Fruit fly (Drosophila melanogaster): ENCODE data around the gene ninaA.
A peak's percentile ranks its signal among the peaks of the same experiment; 100 is the strongest.

ninaA gene

DNA sequence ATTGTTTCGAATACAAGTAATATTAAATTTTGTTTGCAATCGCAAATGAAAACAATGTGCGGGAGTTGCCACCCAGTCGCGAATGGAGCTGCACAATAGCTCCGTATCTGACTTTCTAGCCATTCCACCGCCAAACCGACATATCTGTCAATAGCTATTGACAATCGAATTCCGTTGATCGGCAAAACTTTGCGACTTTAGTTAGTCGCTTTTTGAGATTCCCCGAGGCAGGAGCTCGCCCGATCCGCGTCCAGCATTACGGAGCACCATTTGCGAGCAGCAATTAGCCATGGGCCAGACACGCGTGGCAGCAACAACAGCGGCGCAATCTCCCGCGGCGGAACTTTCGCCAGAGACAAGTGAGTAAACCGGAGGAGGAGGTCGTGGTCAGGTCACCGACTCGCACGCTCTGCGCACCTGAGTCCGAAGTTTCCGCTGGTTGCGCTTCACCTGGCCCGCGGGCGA is 24.4 kb upstream of the ninaA start, which contains the start of the genes CG4291 and kraken:
Gene CG4291, minus strand, starts transcription at position 84 of the 465 bp plus-strand sequence.
Gene kraken, plus strand, starts transcription at position 122 of the 465 bp plus-strand sequence.
- TF ChIP-seq cnc (optimal IDR thresholded peaks at IDR 0.05) (no peak), toe (GFP tag; optimal IDR thresholded peaks at IDR 0.05) (peak; percentile 74), pad (GFP tag; optimal IDR thresholded peaks at IDR 0.05) (peak; percentile 39), CG5204 (GFP tag; optimal IDR thresholded peaks at IDR 0.05) (no peak), kay (GFP tag; ENCODE audit: borderline replicate concordance) (no peak), CG12768 (GFP tag; optimal IDR thresholded peaks at IDR 0.05) (peak; percentile 87), CG14711 (tag; optimal IDR thresholded peaks at IDR 0.05) (peak; percentile 28), Clk (GFP tag; optimal IDR thresholded peaks at IDR 0.05) (no peak), bab1 (GFP tag; optimal IDR thresholded peaks at IDR 0.05) (peak; percentile 72), Mnt (GFP tag; optimal IDR thresholded peaks at IDR 0.05) (peak; percentile 91), tj (GFP tag; optimal IDR thresholded peaks at IDR 0.05) (peak; percentile 46), CG1620 (GFP tag; optimal IDR thresholded peaks at IDR 0.05) (peak; percentile 66), Crg-1 (GFP tag; optimal IDR thresholded peaks at IDR 0.05) (peak; percentile 39), ovo (GFP tag; optimal IDR thresholded peaks at IDR 0.05) (peak; percentile 48), CG7101 (tag; optimal IDR thresholded peaks at IDR 0.05) (peak; percentile 63), CG11617 (GFP tag; optimal IDR thresholded peaks at IDR 0.05) (peak; percentile 51), Hr96 (GFP tag; optimal IDR thresholded peaks at IDR 0.05) (peak; percentile 25), CG7045 (GFP tag; optimal IDR thresholded peaks at IDR 0.05) (peak; percentile 45), cic (GFP tag; optimal IDR thresholded peaks at IDR 0.05) (peak; percentile 53), CG33017 (tag; optimal IDR thresholded peaks at IDR 0.05) (peak; percentile 44)

DNA sequence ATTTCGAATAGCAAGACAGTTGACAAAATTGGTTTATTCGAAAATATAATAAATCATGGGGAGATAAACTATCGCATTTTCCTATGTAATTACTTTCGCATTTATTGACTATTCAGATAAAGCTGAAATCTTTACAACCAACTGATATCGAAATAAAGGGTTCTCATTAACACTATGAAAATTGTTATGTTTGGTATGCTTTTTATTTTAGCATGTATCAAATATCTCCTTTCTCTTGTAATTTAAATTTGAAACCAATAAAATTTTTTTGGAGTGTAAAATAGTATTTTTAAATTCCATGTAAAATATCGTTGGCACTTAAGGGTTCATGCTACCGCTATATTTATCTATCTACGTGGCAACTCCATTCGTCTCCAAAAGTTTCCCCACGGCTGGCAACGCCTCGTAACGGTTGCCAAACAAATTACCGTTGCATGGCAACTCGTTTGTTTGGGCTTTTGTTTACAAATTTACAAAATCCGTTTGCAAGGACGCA is 22.0 kb upstream of the ninaA start, which contains the start of gene CG13949:
Gene CG13949, plus strand, starts transcription at position 286 of the 496 bp plus-strand sequence.
- TF ChIP-seq Clk (GFP tag; optimal IDR thresholded peaks at IDR 0.05) (no peak), ovo (GFP tag; optimal IDR thresholded peaks at IDR 0.05) (peak; percentile 71), CG14711 (tag; optimal IDR thresholded peaks at IDR 0.05) (peak; percentile 31), CG7045 (GFP tag; optimal IDR thresholded peaks at IDR 0.05) (no peak), CG11617 (GFP tag; optimal IDR thresholded peaks at IDR 0.05) (no peak), Crg-1 (GFP tag; optimal IDR thresholded peaks at IDR 0.05) (peak; percentile 55), cnc (optimal IDR thresholded peaks at IDR 0.05) (no peak), kay (GFP tag; ENCODE audit: borderline replicate concordance) (no peak), CG1620 (GFP tag; optimal IDR thresholded peaks at IDR 0.05) (peak; percentile 9), toe (GFP tag; optimal IDR thresholded peaks at IDR 0.05) (peak; percentile 42), tj (GFP tag; optimal IDR thresholded peaks at IDR 0.05) (no peak), CG33017 (tag; optimal IDR thresholded peaks at IDR 0.05) (peak; percentile 51), Mnt (GFP tag; optimal IDR thresholded peaks at IDR 0.05) (no peak), CG5204 (GFP tag; optimal IDR thresholded peaks at IDR 0.05) (no peak), CG7101 (tag; optimal IDR thresholded peaks at IDR 0.05) (peak; percentile 64), Hr96 (GFP tag; optimal IDR thresholded peaks at IDR 0.05) (peak; percentile 21), cic (GFP tag; optimal IDR thresholded peaks at IDR 0.05) (no peak), bab1 (GFP tag; optimal IDR thresholded peaks at IDR 0.05) (peak; percentile 21), pad (GFP tag; optimal IDR thresholded peaks at IDR 0.05) (peak; percentile 10)

DNA sequence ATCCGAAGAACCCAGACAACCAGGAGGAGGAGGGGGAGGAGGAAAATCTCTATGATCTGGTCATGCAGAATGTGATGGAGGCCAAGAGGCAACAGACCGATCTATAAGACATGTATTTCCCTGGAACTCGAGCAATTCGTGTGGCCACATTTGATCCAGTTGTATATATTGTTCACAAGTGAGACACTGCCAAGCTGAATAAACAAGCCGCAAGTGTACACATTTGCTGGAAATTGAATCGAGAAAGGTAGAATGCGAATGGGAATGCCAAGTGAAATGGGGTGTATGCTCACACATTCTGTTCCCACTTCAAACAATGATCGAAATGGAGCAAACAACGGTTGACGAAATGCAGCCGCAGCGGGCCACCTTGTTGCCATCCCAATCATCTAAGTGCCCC is 21.1 kb upstream of the ninaA start:
- TF ChIP-seq kay (GFP tag; ENCODE audit: borderline replicate concordance): no peak
- TF ChIP-seq CG5204 (GFP tag; optimal IDR thresholded peaks at IDR 0.05): no peak
- peak; percentile 58 for TF ChIP-seq Crg-1 (GFP tag; optimal IDR thresholded peaks at IDR 0.05)
- TF ChIP-seq pad (GFP tag; optimal IDR thresholded peaks at IDR 0.05): no peak
- no peak for TF ChIP-seq ovo (GFP tag; optimal IDR thresholded peaks at IDR 0.05)
- TF ChIP-seq CG12768 (GFP tag; optimal IDR thresholded peaks at IDR 0.05): no peak
- TF ChIP-seq tj (GFP tag; optimal IDR thresholded peaks at IDR 0.05): no peak
- no peak for TF ChIP-seq bab1 (GFP tag; optimal IDR thresholded peaks at IDR 0.05)
- no peak for TF ChIP-seq Clk (GFP tag; optimal IDR thresholded peaks at IDR 0.05)
- peak; percentile 13 for TF ChIP-seq cic (GFP tag; optimal IDR thresholded peaks at IDR 0.05)
- no peak for TF ChIP-seq CG7045 (GFP tag; optimal IDR thresholded peaks at IDR 0.05)
- TF ChIP-seq CG7101 (tag; optimal IDR thresholded peaks at IDR 0.05): peak; percentile 18
- no peak for TF ChIP-seq toe (GFP tag; optimal IDR thresholded peaks at IDR 0.05)

DNA sequence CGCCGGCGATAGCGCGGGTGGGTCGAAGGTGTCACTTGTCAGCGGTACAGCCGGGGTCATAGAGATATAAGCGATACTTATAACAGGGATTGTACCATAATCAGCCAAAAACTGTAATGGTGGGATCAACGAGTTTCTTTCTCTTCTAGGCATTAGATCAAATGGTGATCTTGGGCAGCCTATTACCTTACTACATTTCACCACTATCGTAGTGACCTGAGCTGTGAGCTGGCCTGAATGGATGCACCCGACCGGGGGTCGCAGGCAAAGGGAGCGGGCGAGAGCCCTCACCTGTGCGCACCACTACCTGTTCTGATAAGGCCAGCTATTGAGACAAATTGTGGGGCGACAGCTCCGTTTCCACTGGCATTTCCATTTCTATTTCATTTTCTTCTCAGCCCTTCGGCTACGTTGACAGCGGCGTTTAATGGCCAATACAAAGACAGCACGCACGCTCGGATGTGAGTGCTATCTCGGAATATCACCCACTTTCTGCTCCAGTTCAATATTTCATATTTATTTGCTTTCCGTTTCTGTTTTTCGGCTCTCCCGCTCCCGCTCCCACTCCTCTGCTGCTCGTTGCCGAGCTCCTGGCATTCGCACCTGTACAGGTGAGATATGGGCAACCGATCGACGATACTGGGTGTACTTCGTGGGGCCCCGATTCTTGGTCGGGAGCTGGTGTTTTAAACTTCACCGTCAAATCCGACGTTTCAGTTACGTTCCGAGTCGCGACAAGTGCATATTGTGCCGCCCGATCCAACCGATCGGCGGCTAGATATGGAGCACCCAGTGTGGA is 20.2 kb upstream of the ninaA start:
- TF ChIP-seq Mnt (GFP tag; optimal IDR thresholded peaks at IDR 0.05) (peak; percentile 10), CG7101 (tag; optimal IDR thresholded peaks at IDR 0.05) (peak; percentile 57), CG14711 (tag; optimal IDR thresholded peaks at IDR 0.05) (peak; percentile 49), cnc (optimal IDR thresholded peaks at IDR 0.05) (no peak), tj (GFP tag; optimal IDR thresholded peaks at IDR 0.05) (no peak), CG33017 (tag; optimal IDR thresholded peaks at IDR 0.05) (peak; percentile 79), pad (GFP tag; optimal IDR thresholded peaks at IDR 0.05) (no peak), bab1 (GFP tag; optimal IDR thresholded peaks at IDR 0.05) (no peak)

- TF ChIP-seq CG14711 (tag; optimal IDR thresholded peaks at IDR 0.05) (peak; percentile 35), Clk (GFP tag; optimal IDR thresholded peaks at IDR 0.05) (no peak), cic (GFP tag; optimal IDR thresholded peaks at IDR 0.05) (no peak), CG33017 (tag; optimal IDR thresholded peaks at IDR 0.05) (peak; percentile 68), CG5204 (GFP tag; optimal IDR thresholded peaks at IDR 0.05) (no peak), CG12768 (GFP tag; optimal IDR thresholded peaks at IDR 0.05) (no peak), toe (GFP tag; optimal IDR thresholded peaks at IDR 0.05) (no peak), ovo (GFP tag; optimal IDR thresholded peaks at IDR 0.05) (no peak), CG1620 (GFP tag; optimal IDR thresholded peaks at IDR 0.05) (no peak), kay (GFP tag; ENCODE audit: borderline replicate concordance) (no peak), Hr96 (GFP tag; optimal IDR thresholded peaks at IDR 0.05) (no peak), cnc (optimal IDR thresholded peaks at IDR 0.05) (no peak), Mnt (GFP tag; optimal IDR thresholded peaks at IDR 0.05) (peak; percentile 29), Crg-1 (GFP tag; optimal IDR thresholded peaks at IDR 0.05) (peak; percentile 26), CG11617 (GFP tag; optimal IDR thresholded peaks at IDR 0.05) (peak; percentile 32), bab1 (GFP tag; optimal IDR thresholded peaks at IDR 0.05) (no peak), tj (GFP tag; optimal IDR thresholded peaks at IDR 0.05) (no peak), pad (GFP tag; optimal IDR thresholded peaks at IDR 0.05) (peak; percentile 10), CG7045 (GFP tag; optimal IDR thresholded peaks at IDR 0.05) (no peak), CG7101 (tag; optimal IDR thresholded peaks at IDR 0.05) (peak; percentile 50)
Observed at dm6 chr2L:857897-858517, 19.1 kb upstream of the ninaA start.

Measured in whole organism, adult.